Fruit fly (Drosophila melanogaster): ENCODE data around the gene nkd.

Gene nkd

dm6 chr3L:19071173-19071844 lies 26.1 kb upstream of the nkd start (continued):
- TF ChIP-seq CG1024 (GFP tag; IDR thresholded peaks at IDR 0.05): no peak
- no peak for TF ChIP-seq pho (GFP tag; optimal IDR thresholded peaks at IDR 0.05)
- TF ChIP-seq ewg (GFP tag; optimal IDR thresholded peaks at IDR 0.05): no peak
- no peak for TF ChIP-seq D19A (tag; optimal IDR thresholded peaks at IDR 0.05)
- no peak for TF ChIP-seq Hand (GFP tag; optimal IDR thresholded peaks at IDR 0.05)
- no peak for TF ChIP-seq nerfin-2 (GFP tag; IDR thresholded peaks at IDR 0.05; ENCODE audit: partially characterized antibody)
- no peak for TF ChIP-seq Oli (tag; optimal IDR thresholded peaks at IDR 0.05)
- no peak for TF ChIP-seq pan (optimal IDR thresholded peaks at IDR 0.05)
- no peak for TF ChIP-seq pan (GFP tag; optimal IDR thresholded peaks at IDR 0.05 in 1 of 2, IDR thresholded peaks at IDR 0.05 in 1 of 2)
- TF ChIP-seq CG9609 (GFP tag; optimal IDR thresholded peaks at IDR 0.05): no peak
- no peak for TF ChIP-seq CG30020 (tag; optimal IDR thresholded peaks at IDR 0.05)
- TF ChIP-seq pum (GFP tag; optimal IDR thresholded peaks at IDR 0.05): no peak
- TF ChIP-seq kah (GFP tag; optimal IDR thresholded peaks at IDR 0.05): no peak
- TF ChIP-seq CG10209 (GFP tag; optimal IDR thresholded peaks at IDR 0.05): peak; percentile 29
- TF ChIP-seq CG11695 (GFP tag; IDR thresholded peaks at IDR 0.05): peak; percentile 31; the same call in 1 of the 3 replicates
- TF ChIP-seq Optix (GFP tag; IDR thresholded peaks at IDR 0.05): no peak
- no peak for TF ChIP-seq CG1603 (tag; optimal IDR thresholded peaks at IDR 0.05)
- TF ChIP-seq CG11456 (GFP tag; IDR thresholded peaks at IDR 0.05): no peak
- TF ChIP-seq dimm (GFP tag; IDR thresholded peaks at IDR 0.05): no peak
- TF ChIP-seq B-H2 (GFP tag; optimal IDR thresholded peaks at IDR 0.05): peak; percentile 62
- no peak for TF ChIP-seq prd (optimal IDR thresholded peaks at IDR 0.05)
- peak; percentile 48; the same call in 1 of the 3 replicates for TF ChIP-seq prd (GFP tag; IDR thresholded peaks at IDR 0.05)
- TF ChIP-seq ase (GFP tag; IDR thresholded peaks at IDR 0.05): no peak
- TF ChIP-seq Trl (optimal IDR thresholded peaks at IDR 0.05): no peak
- no peak for TF ChIP-seq Trl (GFP tag; optimal IDR thresholded peaks at IDR 0.05)
- no peak for TF ChIP-seq exex (tag; optimal IDR thresholded peaks at IDR 0.05)
- TF ChIP-seq CG15479 (GFP tag; optimal IDR thresholded peaks at IDR 0.05): no peak
- no peak for TF ChIP-seq CG10366 (GFP tag; IDR thresholded peaks at IDR 0.05)
- peak; percentile 79 for TF ChIP-seq lab (GFP tag; optimal IDR thresholded peaks at IDR 0.05)
- no peak for TF ChIP-seq Atf6 (GFP tag; IDR thresholded peaks at IDR 0.05)
- TF ChIP-seq disco-r (GFP tag; optimal IDR thresholded peaks at IDR 0.05): no peak
- TF ChIP-seq CG3281 (GFP tag; optimal IDR thresholded peaks at IDR 0.05): peak; percentile 53
- no peak for TF ChIP-seq her (GFP tag; optimal IDR thresholded peaks at IDR 0.05)
- 0 out of 3 replicates have a peak, but pooled peaks have one; percentile 62 for TF ChIP-seq z (GFP tag; IDR thresholded peaks at IDR 0.05)
- no peak for TF ChIP-seq ind (GFP tag; optimal IDR thresholded peaks at IDR 0.05)
- TF ChIP-seq jing (GFP tag; optimal IDR thresholded peaks at IDR 0.05): no peak
- peak; percentile 71 for TF ChIP-seq CG12769 (tag; optimal IDR thresholded peaks at IDR 0.05)
- TF ChIP-seq gsb-n (tag; optimal IDR thresholded peaks at IDR 0.05): no peak
- TF ChIP-seq Bteb2 (GFP tag; optimal IDR thresholded peaks at IDR 0.05): no peak
- peak; percentile 9 for TF ChIP-seq CG18262 (tag; optimal IDR thresholded peaks at IDR 0.05)
- TF ChIP-seq Oaz (GFP tag; IDR thresholded peaks at IDR 0.05): 0 out of 2 replicates have a peak, but pooled peaks have one; percentile 23
- no peak for TF ChIP-seq Elba2 (GFP tag; optimal IDR thresholded peaks at IDR 0.05)
- no peak for TF ChIP-seq CG12071 (GFP tag; optimal IDR thresholded peaks at IDR 0.05)
- peak; percentile 40 for TF ChIP-seq bcd (GFP tag; optimal IDR thresholded peaks at IDR 0.05)
- no peak for TF ChIP-seq Nf-YC (tag; optimal IDR thresholded peaks at IDR 0.05)
- peak; percentile 84 for TF ChIP-seq abd-A (tag; optimal IDR thresholded peaks at IDR 0.05)
- peak; percentile 78 for TF ChIP-seq CG13894 (tag; optimal IDR thresholded peaks at IDR 0.05)
- TF ChIP-seq CG4820 (GFP tag; optimal IDR thresholded peaks at IDR 0.05): no peak
- TF ChIP-seq CG4404 (GFP tag; IDR thresholded peaks at IDR 0.05): no peak
- TF ChIP-seq CG34422 (GFP tag; IDR thresholded peaks at IDR 0.05): no peak
- TF ChIP-seq gt (GFP tag; IDR thresholded peaks at IDR 0.05): no peak
